Fruit fly (Drosophila melanogaster) whole organism: ENCODE measurements around the gene PGS1.

Experiments
- CG8478 ChIP-seq: fragments of >200 bp; optimal IDR thresholded peaks from 2 replicates; lab custom pipeline; 2018; ENCODE audit warnings: inconsistent platforms
- Dll ChIP-seq: fragments of >200 bp; optimal IDR thresholded peaks from 2 replicates; lab custom pipeline; 2017
- EcR ChIP-seq, 2 experiments: fragments of >200 bp; optimal IDR thresholded peaks; 2 replicates each; lab custom pipeline; 2017; ENCODE audit warnings: missing biosample characterization in 2 of 2, missing genetic modification characterization in 2 of 2, missing genetic modification reagents in 2 of 2
- pan ChIP-seq: fragments of >200 bp; optimal IDR thresholded peaks from 2 replicates; lab custom pipeline; 2017
- psq ChIP-seq: fragments of >200 bp; optimal IDR thresholded peaks from 2 replicates; lab custom pipeline; 2017
- usp ChIP-seq: fragments of >200 bp; optimal IDR thresholded peaks from 2 replicates; lab custom pipeline; 2017; ENCODE audit warnings: missing biosample characterization, missing genetic modification characterization, mixed read lengths

Gene PGS1

DNA sequence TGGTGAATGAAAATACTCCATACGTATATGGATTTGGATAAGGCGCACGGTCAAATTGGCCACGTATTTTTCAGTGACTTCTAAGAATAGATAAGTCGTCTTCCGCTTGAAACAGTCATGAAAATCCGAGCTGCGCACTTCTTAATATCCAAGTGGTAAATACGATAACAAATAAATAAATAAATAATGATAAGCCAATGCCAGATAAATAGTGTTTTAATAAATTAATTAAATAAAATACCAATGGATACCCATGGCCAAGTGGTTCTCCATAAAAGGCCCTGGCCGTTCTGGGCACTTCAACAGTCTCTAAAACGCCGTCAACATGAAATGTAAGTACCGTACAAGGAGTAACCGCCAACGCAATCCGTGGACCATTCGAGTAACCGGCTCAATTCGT, 13.5 kb downstream of the PGS1 start, which contains the start of gene CG14302:
TSS of gene CG14302 (plus strand) at position 301 of the 400 bp plus-strand sequence.
- TF ChIP-seq usp (GFP tag; lab: Kevin White, UChicago) (no peak), Dll (lab: Kevin White, UChicago) (no peak)

- TF ChIP-seq CG8478: no peak
- TF ChIP-seq Dll (lab: Kevin White, UChicago): no peak
- no peak for TF ChIP-seq psq
- no peak for TF ChIP-seq usp (GFP tag; lab: Kevin White, UChicago)
- no peak for TF ChIP-seq EcR (GFP tag; optimal IDR thresholded peaks at IDR 0.05; lab: Kevin White, UChicago)
- no peak for TF ChIP-seq pan (lab: Kevin White, UChicago)
These were observed 14.6 kb downstream of the PGS1 start for dm6 chr3R:18731241-18731640.

dm6 chr3R:18728368-18728767, 17.5 kb downstream of the PGS1 start, which contains the start of gene CG7715:
Gene CG7715, minus strand, starts transcription at chr3R:18728468.
- TF ChIP-seq psq (no peak), CG8478 (no peak), Dll (lab: Kevin White, UChicago) (no peak), pan (lab: Kevin White, UChicago) (no peak), usp (GFP tag; lab: Kevin White, UChicago) (no peak), EcR (GFP tag; optimal IDR thresholded peaks at IDR 0.05; lab: Kevin White, UChicago) (no peak)

dm6 chr3R:18726334-18726733, 19.5 kb downstream of the PGS1 start, which contains the start of gene CG7714:
Gene CG7714, minus strand, starts transcription at chr3R:18726434.
- TF ChIP-seq usp (GFP tag; lab: Kevin White, UChicago): no peak
- no peak for TF ChIP-seq pan (lab: Kevin White, UChicago)
- no peak for TF ChIP-seq CG8478
- no peak for TF ChIP-seq psq

DNA sequence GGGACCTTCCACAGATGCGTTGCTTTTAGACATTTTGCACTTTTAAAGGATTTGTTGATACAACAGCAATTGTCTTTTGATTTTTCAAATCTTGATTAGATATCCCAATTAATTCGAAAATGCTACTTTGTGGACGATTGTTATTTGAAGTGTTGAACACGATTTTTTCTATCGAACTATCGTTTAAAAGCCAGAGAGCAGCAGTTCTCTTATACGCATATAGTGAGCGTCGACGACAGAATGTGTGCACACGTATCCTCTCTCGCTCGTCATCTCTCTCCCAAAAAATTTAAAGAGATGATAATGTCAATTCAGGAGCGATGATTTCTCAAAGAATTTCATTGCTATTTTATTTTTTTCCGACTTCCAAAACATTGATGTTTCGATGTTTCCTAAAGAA, 23.4 kb downstream of the PGS1 start, which contains the start of gene CG34283:
TSS of gene CG34283 (minus strand) at position 101 of the 400 bp plus-strand sequence.
- TF ChIP-seq Dll (lab: Kevin White, UChicago) (no peak), CG8478 (no peak), EcR (GFP tag; optimal IDR thresholded peaks at IDR 0.05; lab: Kevin White, UChicago) (no peak), psq (no peak), usp (GFP tag; lab: Kevin White, UChicago) (no peak), pan (lab: Kevin White, UChicago) (no peak)

DNA sequence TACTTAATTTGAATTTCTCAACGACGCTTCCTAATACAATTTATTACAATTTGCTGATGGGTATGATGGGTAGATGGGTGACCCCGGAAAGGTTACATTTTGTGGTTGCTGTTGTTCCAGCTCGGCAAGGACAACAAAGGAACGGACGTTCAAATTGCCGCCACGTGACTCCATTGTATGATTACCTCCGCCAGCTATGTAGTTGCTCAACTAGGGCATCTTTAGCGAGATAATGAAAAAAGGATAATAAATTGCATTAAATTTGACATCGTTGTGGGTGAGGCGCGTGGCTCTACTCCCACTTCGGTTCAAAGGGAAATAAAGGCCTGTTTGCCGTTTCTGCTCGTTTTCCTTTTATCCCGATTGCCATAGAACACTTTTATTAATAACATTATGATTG, 24.5 kb downstream of the PGS1 start:
- TF ChIP-seq CG8478: no peak
- no peak for TF ChIP-seq Dll (lab: Kevin White, UChicago)
- TF ChIP-seq pan (lab: Kevin White, UChicago): no peak
- no peak for TF ChIP-seq usp (GFP tag; lab: Kevin White, UChicago)
- no peak for TF ChIP-seq psq
- TF ChIP-seq EcR (GFP tag; optimal IDR thresholded peaks at IDR 0.05; lab: Kevin White, UChicago): no peak

DNA sequence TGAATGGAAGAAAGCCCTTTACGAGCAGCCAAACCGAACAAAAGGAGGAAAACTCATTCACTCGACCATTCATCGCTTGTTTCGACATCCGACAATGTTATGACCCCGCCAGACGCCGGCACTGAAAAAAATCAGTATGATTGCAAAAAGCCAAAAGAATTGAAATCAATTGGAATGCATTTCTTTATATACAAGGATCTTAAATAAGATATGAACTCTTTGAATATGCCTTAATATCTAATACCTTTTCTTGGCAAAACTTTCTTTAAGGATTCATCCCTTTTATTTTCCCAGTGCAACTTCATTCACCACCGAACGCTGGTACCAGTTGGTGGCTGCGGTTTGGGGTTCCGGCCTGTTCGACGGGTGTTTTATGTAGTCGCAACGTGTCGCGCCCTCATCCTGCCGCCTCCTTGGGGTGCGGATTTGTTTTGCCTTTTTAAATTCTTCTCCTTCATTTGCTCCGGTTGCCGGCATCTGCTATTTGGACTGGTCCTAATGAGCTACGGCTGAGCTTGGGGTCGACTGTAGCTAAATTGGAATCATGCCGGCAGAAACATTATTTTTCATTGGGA, 26.0 kb downstream of the PGS1 start:
- TF ChIP-seq psq: no peak
- TF ChIP-seq CG8478: no peak
- no peak for TF ChIP-seq Dll (lab: Kevin White, UChicago)
- no peak for TF ChIP-seq usp (GFP tag; lab: Kevin White, UChicago)
- no peak for TF ChIP-seq pan (lab: Kevin White, UChicago)
- TF ChIP-seq EcR (GFP tag; optimal IDR thresholded peaks at IDR 0.05; lab: Kevin White, UChicago): no peak

- TF ChIP-seq EcR (GFP tag; optimal IDR thresholded peaks at IDR 0.05; lab: Kevin White, UChicago): no peak
- no peak for TF ChIP-seq usp (GFP tag; lab: Kevin White, UChicago)
- TF ChIP-seq CG8478: no peak
- TF ChIP-seq psq: no peak
- no peak for TF ChIP-seq Dll (lab: Kevin White, UChicago)
- TF ChIP-seq pan (lab: Kevin White, UChicago): no peak
These were observed 38.3 kb downstream of the PGS1 start for dm6 chr3R:18707492-18707891.

- TF ChIP-seq Dll (lab: Kevin White, UChicago): no peak
- TF ChIP-seq EcR (GFP tag; optimal IDR thresholded peaks at IDR 0.05; lab: Kevin White, UChicago): no peak
- TF ChIP-seq usp (GFP tag; lab: Kevin White, UChicago): no peak
- TF ChIP-seq psq: no peak
- TF ChIP-seq pan (lab: Kevin White, UChicago): no peak
- no peak for TF ChIP-seq CG8478
These were observed 39.6 kb downstream of the PGS1 start for dm6 chr3R:18706289-18706688.

DNA sequence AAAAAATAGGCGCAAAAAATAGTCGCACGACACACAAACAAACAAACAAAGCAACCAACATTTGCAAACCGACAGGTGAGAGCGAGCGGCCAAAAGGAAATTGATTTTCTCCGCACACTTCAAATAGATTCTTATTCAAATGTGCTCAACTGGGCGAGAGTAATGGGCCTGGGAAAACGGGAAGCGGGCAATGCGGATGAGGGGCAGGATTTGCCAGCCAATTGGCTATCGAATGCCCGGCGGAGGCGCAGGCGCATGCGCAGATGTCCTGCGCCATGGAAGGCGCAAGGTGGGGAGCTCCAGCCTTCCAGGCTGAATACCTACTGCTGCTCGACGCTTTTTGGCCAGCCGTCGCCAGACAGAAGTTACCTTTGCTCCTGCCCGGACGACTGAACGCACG, 40.7 kb downstream of the PGS1 start, which contains the start of the genes ChAT and VAChT:
TSS of gene ChAT (plus strand) at position 352 of the 400 bp plus-strand sequence.
TSS of gene VAChT (plus strand) at position 352 of the 400 bp plus-strand sequence.
- TF ChIP-seq usp (GFP tag; lab: Kevin White, UChicago): no peak
- no peak for TF ChIP-seq Dll (lab: Kevin White, UChicago)
- TF ChIP-seq EcR (GFP tag; optimal IDR thresholded peaks at IDR 0.05; lab: Kevin White, UChicago): no peak
- TF ChIP-seq CG8478: no peak
- no peak for TF ChIP-seq pan (lab: Kevin White, UChicago)
- TF ChIP-seq psq: no peak

DNA sequence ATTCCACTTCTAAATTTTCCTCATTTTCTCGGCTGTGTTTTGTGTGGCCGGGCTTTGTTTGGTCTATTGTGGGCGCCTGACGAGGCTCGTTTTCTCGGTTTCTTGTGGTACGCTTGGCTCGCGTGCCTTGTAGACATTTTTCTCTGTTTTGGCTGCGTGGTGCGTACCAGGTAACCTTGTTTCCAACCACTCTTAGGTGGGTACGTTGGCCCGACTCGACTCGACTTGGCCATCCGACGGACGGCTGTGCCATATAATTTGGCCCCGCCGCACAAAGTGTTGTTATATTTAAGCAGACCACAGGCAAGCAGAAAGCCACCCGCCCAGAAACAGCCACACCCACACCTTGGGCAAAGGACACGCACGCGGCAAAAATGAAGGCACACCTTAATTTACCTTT, 42.3 kb downstream of the PGS1 start:
- no peak for TF ChIP-seq EcR (GFP tag; optimal IDR thresholded peaks at IDR 0.05; lab: Kevin White, UChicago)
- no peak for TF ChIP-seq Dll (lab: Kevin White, UChicago)
- TF ChIP-seq pan (lab: Kevin White, UChicago): no peak
- TF ChIP-seq usp (GFP tag; lab: Kevin White, UChicago): no peak
- no peak for TF ChIP-seq CG8478
- no peak for TF ChIP-seq psq

DNA sequence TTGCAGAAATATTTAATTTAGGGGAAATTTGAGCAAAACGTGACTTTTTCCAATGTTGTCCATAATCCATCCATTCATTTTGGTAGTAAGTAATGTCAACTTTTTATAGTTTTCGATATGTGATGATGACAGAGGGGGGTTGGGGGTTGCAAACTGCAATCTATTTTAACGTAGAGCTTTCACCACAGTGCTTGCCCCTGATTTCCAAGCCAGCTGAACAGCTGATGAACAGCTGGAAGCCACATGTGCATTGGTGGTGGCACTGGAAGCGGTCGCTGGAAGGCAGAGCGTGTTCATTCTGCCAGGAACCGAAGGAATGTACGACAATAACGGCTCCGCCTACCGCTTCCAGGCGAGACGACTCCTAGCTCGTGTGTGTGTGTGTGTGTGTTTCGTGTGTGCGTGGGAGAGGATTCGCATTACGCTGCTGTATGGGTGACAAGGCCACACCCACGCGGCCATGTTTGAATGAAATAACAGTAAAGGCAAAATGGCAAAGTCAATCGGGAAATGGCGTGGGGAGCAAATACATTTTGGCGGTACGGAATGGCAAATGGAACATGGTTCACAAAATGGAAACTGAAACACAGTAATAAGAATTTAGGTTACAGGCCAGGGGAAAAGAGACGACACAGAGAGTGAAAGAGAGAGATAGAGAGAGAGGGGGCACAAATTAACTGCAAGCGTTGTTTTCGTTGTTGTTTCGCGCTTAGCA, 46.8 kb downstream of the PGS1 start:
- no peak for TF ChIP-seq usp (GFP tag; lab: Kevin White, UChicago)
